Worm (Caenorhabditis elegans): Measurements from ENCODE around the gene C16C10.8.

The C16C10.8 gene

ce11 chrIII:4181338-4181737 is 17.4 kb upstream of the C16C10.8 start, which contains the start of gene C16C10.1:
C16C10.1 (minus strand) TSS chrIII:4181438.
- TF ChIP-seq ztf-11 (tag; optimal IDR thresholded peaks at IDR 0.05) (no peak), lsy-2 (tag; optimal IDR thresholded peaks at IDR 0.05) (no peak), nhr-77 (tag; optimal IDR thresholded peaks at IDR 0.05) (no peak), crh-2 (tag; optimal IDR thresholded peaks at IDR 0.05) (no peak), ZK546.5 (tag; optimal IDR thresholded peaks at IDR 0.05) (no peak), nhr-237 (tag; optimal IDR thresholded peaks at IDR 0.05) (no peak), gmeb-1 (tag; optimal IDR thresholded peaks at IDR 0.05) (no peak), peb-1 (tag; optimal IDR thresholded peaks at IDR 0.05) (no peak), unc-55 (GFP tag; optimal IDR thresholded peaks at IDR 0.05) (no peak), unc-62 (GFP tag; optimal IDR thresholded peaks at IDR 0.05) (no peak), nhr-10 (tag; optimal IDR thresholded peaks at IDR 0.05) (no peak), skn-1 (tag; optimal IDR thresholded peaks at IDR 0.05) (no peak)

- TF ChIP-seq lsy-2 (tag; optimal IDR thresholded peaks at IDR 0.05) (no peak), nhr-129 (tag; optimal IDR thresholded peaks at IDR 0.05) (no peak), peb-1 (tag; optimal IDR thresholded peaks at IDR 0.05) (no peak), ztf-1 (GFP tag; conservative IDR thresholded peaks at IDR 0.05) (no peak), skn-1 (tag; optimal IDR thresholded peaks at IDR 0.05) (no peak)
Measured at ce11 chrIII:4178564-4178963, 14.6 kb upstream of the C16C10.8 start, which contains the start of gene C16C10.2. C16C10.2 (minus strand) TSS chrIII:4178664.

ce11 chrIII:4176109-4176596 is 12.2 kb upstream of the C16C10.8 start, which contains the start of the genes hrde-1 and C16C10.13:
hrde-1 (minus strand) TSS chrIII:4176159.
C16C10.13 (plus strand) TSS chrIII:4176440.
- no peak for TF ChIP-seq ceh-82 (tag; optimal IDR thresholded peaks at IDR 0.05)
- no peak for TF ChIP-seq crh-2 (tag; optimal IDR thresholded peaks at IDR 0.05)
- TF ChIP-seq elt-3 (tag; optimal IDR thresholded peaks at IDR 0.05) = no peak
- no peak for TF ChIP-seq egl-27 (tag; optimal IDR thresholded peaks at IDR 0.05)
- no peak for TF ChIP-seq ama-1 (optimal IDR thresholded peaks at IDR 0.05)
- no peak for TF ChIP-seq sma-9 (GFP tag; optimal IDR thresholded peaks at IDR 0.05)
- no peak for TF ChIP-seq sma-9 (tag; optimal IDR thresholded peaks at IDR 0.05)
- TF ChIP-seq R02D3.7 (tag; optimal IDR thresholded peaks at IDR 0.05) = no peak
- no peak for TF ChIP-seq fos-1 (tag; optimal IDR thresholded peaks at IDR 0.05)
- TF ChIP-seq ceh-16 (tag; optimal IDR thresholded peaks at IDR 0.05) = no peak
- no peak for TF ChIP-seq sem-4 (tag; optimal IDR thresholded peaks at IDR 0.05)
- TF ChIP-seq nhr-25 (tag; optimal IDR thresholded peaks at IDR 0.05) = no peak
- TF ChIP-seq ztf-11 (tag; optimal IDR thresholded peaks at IDR 0.05) = no peak
- TF ChIP-seq nhr-129 (tag; optimal IDR thresholded peaks at IDR 0.05) = no peak
- TF ChIP-seq dmd-4 (tag; optimal IDR thresholded peaks at IDR 0.05) = no peak
- no peak for TF ChIP-seq unc-55 (GFP tag; optimal IDR thresholded peaks at IDR 0.05)
- no peak for TF ChIP-seq alr-1 (tag; optimal IDR thresholded peaks at IDR 0.05)
- no peak for TF ChIP-seq unc-39 (tag; optimal IDR thresholded peaks at IDR 0.05)
- TF ChIP-seq peb-1 (tag; optimal IDR thresholded peaks at IDR 0.05) = no peak
- TF ChIP-seq nhr-23 (tag; optimal IDR thresholded peaks at IDR 0.05) = no peak

ce11 chrIII:4175489-4175888 is 11.5 kb upstream of the C16C10.8 start:
- TF ChIP-seq unc-62 (GFP tag; optimal IDR thresholded peaks at IDR 0.05) = no peak
- no peak for TF ChIP-seq ama-1 (optimal IDR thresholded peaks at IDR 0.05)
- TF ChIP-seq crh-2 (tag; optimal IDR thresholded peaks at IDR 0.05) = no peak
- no peak for TF ChIP-seq ceh-16 (tag; optimal IDR thresholded peaks at IDR 0.05)
- no peak for TF ChIP-seq ceh-82 (tag; optimal IDR thresholded peaks at IDR 0.05)
- TF ChIP-seq nhr-129 (tag; optimal IDR thresholded peaks at IDR 0.05) = no peak
- no peak for TF ChIP-seq lsy-2 (tag; optimal IDR thresholded peaks at IDR 0.05)

ce11 chrIII:4172210-4172609 is 8.2 kb upstream of the C16C10.8 start:
- TF ChIP-seq dmd-4 (tag; optimal IDR thresholded peaks at IDR 0.05) (no peak), gmeb-1 (tag; optimal IDR thresholded peaks at IDR 0.05) (no peak), nhr-129 (tag; optimal IDR thresholded peaks at IDR 0.05) (no peak), ztf-11 (tag; optimal IDR thresholded peaks at IDR 0.05) (no peak), lin-11 (tag; optimal IDR thresholded peaks at IDR 0.05) (no peak), nhr-6 (tag; optimal IDR thresholded peaks at IDR 0.05) (no peak), blmp-1 (tag; optimal IDR thresholded peaks at IDR 0.05; ENCODE audit: insufficient read depth) (no peak), R02D3.7 (tag; optimal IDR thresholded peaks at IDR 0.05) (no peak), mab-5 (tag; optimal IDR thresholded peaks at IDR 0.05) (no peak), unc-55 (GFP tag; optimal IDR thresholded peaks at IDR 0.05) (no peak), nhr-77 (tag; optimal IDR thresholded peaks at IDR 0.05) (no peak), nhr-25 (tag; optimal IDR thresholded peaks at IDR 0.05) (no peak), crh-2 (tag; optimal IDR thresholded peaks at IDR 0.05) (no peak), unc-39 (tag; optimal IDR thresholded peaks at IDR 0.05) (no peak), nhr-12 (tag; optimal IDR thresholded peaks at IDR 0.05) (no peak)

Measured in whole organism, L2 larva.